Fruit fly (Drosophila melanogaster) whole organism, embryonic: ENCODE measurements around the gene Bfc.

Source experiments
- Awh ChIP-seq: fragments of 200-800 bp; sonication (Bioruptor generic); IDR thresholded peaks from 2 replicates; pipeline ENCODE4, ENCODE4 v1.3.6; 2022; ENCODE audit warnings: missing biosample characterization, missing genetic modification characterization
- Blimp-1 ChIP-seq: fragments of 200-800 bp; sonication (Bioruptor generic); optimal IDR thresholded peaks from 3 replicates; lab custom pipeline; 2018; ENCODE audit warnings: missing biosample characterization, missing genetic modification characterization, mild to moderate bottlenecking, moderate library complexity, missing genetic modification reagents
- CG10366 ChIP-seq: fragments of 200-800 bp; sonication (Bioruptor generic); IDR thresholded peaks from 2 replicates; pipeline ENCODE4 v1.3.6; 2022; ENCODE audit warnings: missing biosample characterization, missing genetic modification characterization
- CG10431 ChIP-seq: fragments of 200-800 bp; sonication (Bioruptor generic); optimal IDR thresholded peaks from 3 replicates; lab custom pipeline; 2018; ENCODE audit warnings: missing biosample characterization, mild to moderate bottlenecking, missing genetic modification characterization
- CG10979 ChIP-seq: fragments of 200-800 bp; sonication (Bioruptor generic); optimal IDR thresholded peaks from 2 replicates; lab custom pipeline; 2018; ENCODE audit warnings: missing biosample characterization, mild to moderate bottlenecking, missing genetic modification characterization, moderate library complexity
- CG11456 ChIP-seq: fragments of 200-800 bp; sonication (Bioruptor generic); IDR thresholded peaks from 3 replicates; pipeline ENCODE4 v1.3.6; 2022; ENCODE audit warnings: missing biosample characterization, missing genetic modification characterization
- CG12155 ChIP-seq: fragments of 200-800 bp; sonication (Bioruptor generic); optimal IDR thresholded peaks from 3 replicates; lab custom pipeline; 2016; ENCODE audit warnings: missing biosample characterization, missing genetic modification characterization
- CG12659 ChIP-seq: fragments of 200-800 bp; sonication (Bioruptor generic); optimal IDR thresholded peaks from 3 replicates; lab custom pipeline; 2017; ENCODE audit warnings: mild to moderate bottlenecking, missing biosample characterization, missing genetic modification reagents, missing genetic modification characterization
- CG12769 ChIP-seq: fragments of 200-800 bp; sonication (Bioruptor generic); optimal IDR thresholded peaks from 2 replicates; lab custom pipeline; 2019; ENCODE audit warnings: missing biosample characterization, mild to moderate bottlenecking, missing genetic modification characterization, moderate library complexity
- CG13287 ChIP-seq: fragments of 200-800 bp; sonication (Bioruptor generic); IDR thresholded peaks from 2 replicates; pipeline ENCODE4 v1.3.6; 2022; ENCODE audit warnings: missing biosample characterization, missing genetic modification characterization; ENCODE audit not compliant: partially characterized antibody
- CG13424 ChIP-seq: fragments of 200-800 bp; sonication (Bioruptor generic); optimal IDR thresholded peaks from 2 replicates; lab custom pipeline; 2019; ENCODE audit warnings: missing biosample characterization, mild to moderate bottlenecking, missing genetic modification characterization, moderate library complexity
- CG14014 ChIP-seq: fragments of 200-800 bp; sonication (Bioruptor generic); IDR thresholded peaks from 2 replicates; pipeline ENCODE4 v1.3.6; 2022; ENCODE audit warnings: missing biosample characterization, missing genetic modification characterization
- CG15073 ChIP-seq: fragments of 200-800 bp; sonication (Bioruptor generic); optimal IDR thresholded peaks from 2 replicates; lab custom pipeline; 2016; ENCODE audit warnings: missing biosample characterization, missing genetic modification characterization
- CG17186 ChIP-seq: fragments of 200-800 bp; sonication (Bioruptor generic); optimal IDR thresholded peaks from 3 replicates; lab custom pipeline; 2017; ENCODE audit warnings: missing biosample characterization, missing genetic modification reagents, missing genetic modification characterization
- CG17802 ChIP-seq: fragments of 200-800 bp; sonication (Bioruptor generic); optimal IDR thresholded peaks from 2 replicates; lab custom pipeline; 2018; ENCODE audit warnings: missing biosample characterization, mild to moderate bottlenecking, missing genetic modification characterization, moderate library complexity
- CG17829 ChIP-seq: fragments of 200-800 bp; optimal IDR thresholded peaks from 2 replicates; lab custom pipeline; 2019; ENCODE audit warnings: missing biosample characterization, mild to moderate bottlenecking, missing genetic modification characterization, moderate library complexity
- CG18619 ChIP-seq: fragments of 200-800 bp; sonication (Bioruptor generic); optimal IDR thresholded peaks from 3 replicates; lab custom pipeline; 2017; ENCODE audit warnings: missing biosample characterization, mild to moderate bottlenecking, missing genetic modification characterization
- CG2120 ChIP-seq: fragments of 200-800 bp; sonication (Bioruptor generic); optimal IDR thresholded peaks from 3 replicates; lab custom pipeline; 2016; ENCODE audit warnings: missing biosample characterization, missing genetic modification characterization
- CG34422 ChIP-seq: fragments of 200-800 bp; sonication (Bioruptor generic); IDR thresholded peaks from 3 replicates; pipeline ENCODE4 v1.3.6; 2022; ENCODE audit warnings: missing biosample characterization, missing genetic modification characterization
- CG3726 ChIP-seq: fragments of 200-800 bp; sonication (Bioruptor generic); IDR thresholded peaks from 3 replicates; pipeline ENCODE4, ENCODE4 v1.3.6; 2022; ENCODE audit warnings: missing biosample characterization, missing genetic modification characterization
- CG4707 ChIP-seq: fragments of 200-800 bp; sonication (Bioruptor generic); optimal IDR thresholded peaks from 2 replicates; lab custom pipeline; 2018; ENCODE audit warnings: missing biosample characterization, mild to moderate bottlenecking, missing genetic modification characterization, moderate library complexity
- CG7928 ChIP-seq: fragments of 200-800 bp; sonication (Bioruptor generic); optimal IDR thresholded peaks from 2 replicates; lab custom pipeline; 2017; ENCODE audit warnings: missing biosample characterization, mild to moderate bottlenecking, missing genetic modification characterization
- CG7963 ChIP-seq: fragments of 200-800 bp; sonication (Bioruptor generic); IDR thresholded peaks from 3 replicates; pipeline ENCODE4 v1.3.6; 2022; ENCODE audit warnings: missing biosample characterization, missing genetic modification characterization; ENCODE audit not compliant: partially characterized antibody
- CG8281 ChIP-seq: fragments of 200-800 bp; sonication (Bioruptor generic); optimal IDR thresholded peaks from 2 replicates; lab custom pipeline; 2018; ENCODE audit warnings: missing biosample characterization, mild to moderate bottlenecking, missing genetic modification characterization, moderate library complexity
- CG9876 ChIP-seq: fragments of 200-800 bp; sonication (Bioruptor generic); optimal IDR thresholded peaks from 2 replicates; lab custom pipeline; 2016; ENCODE audit warnings: missing biosample characterization, missing genetic modification characterization
- D19B ChIP-seq: fragments of 200-800 bp; sonication (Bioruptor generic); optimal IDR thresholded peaks from 2 replicates; lab custom pipeline; 2017; ENCODE audit warnings: missing biosample characterization, mild to moderate bottlenecking, missing genetic modification characterization
- Deaf1 ChIP-seq: fragments of 200-800 bp; optimal IDR thresholded peaks from 3 replicates; lab custom pipeline; 2019; ENCODE audit warnings: missing biosample characterization, mild to moderate bottlenecking, missing genetic modification characterization, moderate library complexity
- Ets65A ChIP-seq: fragments of 200-800 bp; sonication (Bioruptor generic); peaks from one replicate; lab custom pipeline; 2016; ENCODE audit warnings: missing biosample characterization, missing genetic modification characterization
- Hmx ChIP-seq: fragments of 200-800 bp; sonication (Bioruptor generic); optimal IDR thresholded peaks from 2 replicates; lab custom pipeline; 2016; ENCODE audit warnings: missing biosample characterization, missing genetic modification characterization
- MTF-1 ChIP-seq: fragments of 200-800 bp; sonication (Bioruptor generic); optimal IDR thresholded peaks from 2 replicates; lab custom pipeline; 2018; ENCODE audit warnings: missing biosample characterization, mild to moderate bottlenecking, missing genetic modification characterization, borderline replicate concordance
- NC2α ChIP-seq: fragments of 200-800 bp; sonication (Bioruptor generic); optimal IDR thresholded peaks from 2 replicates; lab custom pipeline; 2016; ENCODE audit warnings: missing biosample characterization, missing genetic modification characterization
- NK7.1 ChIP-seq: fragments of 200-800 bp; sonication (Bioruptor generic); optimal IDR thresholded peaks from 3 replicates; lab custom pipeline; 2016; ENCODE audit warnings: missing biosample characterization, missing genetic modification characterization
- Ptx1 ChIP-seq: fragments of 200-800 bp; sonication (Bioruptor generic); IDR thresholded peaks from 2 replicates; pipeline ENCODE4 v1.3.6; 2022; ENCODE audit warnings: missing biosample characterization, missing genetic modification characterization
- Rx ChIP-seq: fragments of 200-800 bp; sonication (Bioruptor generic); IDR thresholded peaks from 2 replicates; pipeline ENCODE4 v1.3.6; 2022; ENCODE audit warnings: missing biosample characterization, missing genetic modification characterization
- ato ChIP-seq: fragments of 200-800 bp; sonication (Bioruptor generic); IDR thresholded peaks from 2 replicates; pipeline ENCODE4 v1.3.6; 2022; ENCODE audit warnings: missing biosample characterization, missing genetic modification characterization; ENCODE audit not compliant: partially characterized antibody
- chif ChIP-seq, 2 experiments: fragments of 200-800 bp; sonication (Bioruptor generic); optimal IDR thresholded peaks; 3 replicates each; lab custom pipeline; 2016; ENCODE audit warnings: missing biosample characterization in 2 of 2, missing genetic modification characterization in 2 of 2
- da ChIP-seq: fragments of 200-800 bp; sonication (Bioruptor generic); optimal IDR thresholded peaks from 2 replicates; lab custom pipeline; 2016; ENCODE audit warnings: missing biosample characterization, missing genetic modification characterization
- dati ChIP-seq: fragments of 200-800 bp; sonication (Bioruptor generic); IDR thresholded peaks from 2 replicates; pipeline ENCODE4 v1.3.6; 2022; ENCODE audit warnings: missing biosample characterization, missing genetic modification characterization
- dysf ChIP-seq: fragments of 200-800 bp; sonication (Bioruptor generic); IDR thresholded peaks from 3 replicates; pipeline ENCODE4 v1.3.6; 2022; ENCODE audit warnings: missing biosample characterization, missing genetic modification characterization
- fd64A ChIP-seq: fragments of 200-800 bp; sonication (Bioruptor generic); optimal IDR thresholded peaks from 3 replicates; lab custom pipeline; 2018; ENCODE audit warnings: missing biosample characterization, mild to moderate bottlenecking, missing genetic modification characterization
- gsb ChIP-seq: fragments of 200-800 bp; sonication (Bioruptor generic); IDR thresholded peaks from 2 replicates; pipeline ENCODE4 v1.3.6; 2022; ENCODE audit warnings: missing biosample characterization, missing genetic modification characterization
- gsb-n ChIP-seq: fragments of 200-800 bp; sonication (Bioruptor generic); optimal IDR thresholded peaks from 3 replicates; lab custom pipeline; 2018; ENCODE audit warnings: missing biosample characterization, mild to moderate bottlenecking, missing genetic modification characterization
- hb ChIP-seq: fragments of 200-800 bp; sonication (Bioruptor generic); IDR thresholded peaks from 3 replicates; pipeline ENCODE4 v1.3.6; 2022; ENCODE audit warnings: missing biosample characterization, missing genetic modification characterization; ENCODE audit not compliant: partially characterized antibody
- jing ChIP-seq: fragments of 200-800 bp; sonication (Bioruptor generic); optimal IDR thresholded peaks from 2 replicates; lab custom pipeline; 2018; ENCODE audit warnings: missing biosample characterization, mild to moderate bottlenecking, missing genetic modification characterization
- lmd ChIP-seq: fragments of 200-800 bp; sonication (Bioruptor generic); IDR thresholded peaks from 2 replicates; pipeline ENCODE4 v1.3.6; 2022; ENCODE audit warnings: missing biosample characterization, missing genetic modification characterization
- oc ChIP-seq: fragments of 200-800 bp; sonication (Bioruptor generic); optimal IDR thresholded peaks from 2 replicates; lab custom pipeline; 2018; ENCODE audit warnings: missing biosample characterization, mild to moderate bottlenecking, missing genetic modification characterization, moderate library complexity
- sr ChIP-seq: fragments of 200-800 bp; sonication (Bioruptor generic); IDR thresholded peaks from 3 replicates; pipeline ENCODE4 v1.3.6; 2022; ENCODE audit warnings: missing biosample characterization, missing genetic modification characterization
- trem ChIP-seq: fragments of 200-800 bp; optimal IDR thresholded peaks from 3 replicates; lab custom pipeline; 2019; ENCODE audit warnings: missing biosample characterization, mild to moderate bottlenecking, missing genetic modification characterization, moderate library complexity
- usp ChIP-seq: fragments of >200 bp; optimal IDR thresholded peaks from 2 replicates; lab custom pipeline; 2017; ENCODE audit warnings: missing biosample characterization, missing genetic modification characterization
- wdn ChIP-seq: fragments of 200-800 bp; sonication (Bioruptor generic); IDR thresholded peaks from 2 replicates; pipeline ENCODE4 v1.3.6; 2022; ENCODE audit warnings: missing biosample characterization, missing genetic modification characterization

The Bfc gene

DNA sequence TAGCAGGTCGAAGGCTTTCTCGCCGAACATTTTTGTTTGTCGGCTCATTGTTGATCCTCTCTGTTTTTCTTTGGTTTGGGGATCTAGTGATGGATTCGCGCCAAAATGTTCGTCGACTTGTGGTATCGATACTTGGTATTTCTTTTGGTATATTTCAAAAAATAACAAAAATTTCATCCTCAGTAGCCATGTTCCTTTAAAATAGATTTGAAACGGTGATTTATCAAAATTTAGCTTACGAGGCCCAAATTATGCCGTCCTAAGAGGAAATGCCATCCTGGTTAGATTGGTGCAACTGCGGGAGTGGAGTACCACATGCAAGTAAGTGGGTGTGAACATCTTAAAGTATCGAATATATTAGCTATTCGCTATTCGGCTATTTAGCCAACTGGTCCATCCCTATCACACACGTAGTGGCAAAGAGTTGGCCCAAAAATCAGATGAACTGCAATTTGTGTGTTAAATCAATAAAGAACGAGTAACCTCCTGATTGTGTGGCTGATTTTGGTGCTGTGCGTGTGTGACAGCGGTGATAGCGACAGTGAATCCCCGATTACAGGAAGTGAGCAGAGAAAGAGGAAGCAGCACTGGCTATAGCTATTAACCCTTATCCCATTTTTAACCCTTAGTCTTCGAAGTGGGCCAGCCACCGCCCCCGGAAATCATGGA is 2.7 kb upstream of the Bfc start, which contains the start of the genes Psf1 and Sac1 (continued):
- TF ChIP-seq Deaf1 (tag; lab: Kevin White, UChicago) (no peak), chif (GFP tag; optimal IDR thresholded peaks at IDR 0.05; lab: Kevin White, UChicago) (peak; percentile 49 to 63), oc (no peak), CG3726 (GFP tag; lab: Robert Waterston, UW) (no peak), CG15073 (no peak), hb (peak; percentile 74), Blimp-1 (GFP tag; lab: Kevin White, UChicago) (no peak), Awh (no peak), fd64A (GFP tag; lab: Kevin White, UChicago) (no peak), CG13287 (GFP tag; lab: Robert Waterston, UW) (peak; percentile 88), Rx (no peak), dysf (GFP tag; lab: Robert Waterston, UW) (peak; percentile 58; the same call in 1 of the 3 replicates), CG12659 (GFP tag; lab: Kevin White, UChicago) (peak; percentile 77), CG34422 (GFP tag; lab: Robert Waterston, UW) (peak; percentile 58; the same call in 1 of the 3 replicates), CG2120 (peak; percentile 78), CG14014 (GFP tag; lab: Robert Waterston, UW) (no peak), CG12769 (no peak), trem (peak; percentile 73), gsb-n (tag; lab: Kevin White, UChicago) (no peak), Hmx (no peak), usp (GFP tag; lab: Kevin White, UChicago) (no peak), jing (GFP tag; lab: Kevin White, UChicago) (no peak), MTF-1 (no peak), Ptx1 (GFP tag; lab: Robert Waterston, UW) (peak; percentile 61), CG7963 (GFP tag; lab: Robert Waterston, UW) (no peak), da (GFP tag; lab: Kevin White, UChicago) (peak; percentile 19), Ets65A (GFP tag; lab: Kevin White, UChicago) (peak; percentile 96), gsb (GFP tag; lab: Robert Waterston, UW) (no peak), CG8281 (tag; lab: Kevin White, UChicago) (no peak), lmd (GFP tag; lab: Robert Waterston, UW) (no peak; the same call in 1 of the 2 replicates), CG10979 (tag; lab: Kevin White, UChicago) (peak; percentile 40), CG13424 (tag; lab: Kevin White, UChicago) (peak; percentile 57), NC2α (no peak), CG17829 (tag; lab: Kevin White, UChicago) (peak; percentile 62), CG9876 (GFP tag; lab: Kevin White, UChicago) (peak; percentile 24), wdn (GFP tag; lab: Robert Waterston, UW) (no peak), CG10366 (GFP tag; lab: Robert Waterston, UW) (peak; percentile 44; the same call in 1 of the 2 replicates), NK7.1 (GFP tag; lab: Kevin White, UChicago) (no peak), CG11456 (peak; percentile 34; the same call in 1 of the 3 replicates), CG4707 (GFP tag; lab: Kevin White, UChicago) (no peak), dati (GFP tag; lab: Robert Waterston, UW) (no peak), ato (GFP tag; lab: Robert Waterston, UW) (peak; percentile 46; the same call in 1 of the 2 replicates), sr (no peak), CG10431 (GFP tag; lab: Kevin White, UChicago) (no peak), CG17186 (GFP tag; lab: Kevin White, UChicago) (peak; percentile 68), CG18619 (GFP tag; lab: Kevin White, UChicago) (no peak), CG7928 (peak; percentile 10), CG12155 (GFP tag; lab: Kevin White, UChicago) (peak; percentile 70), CG17802 (tag; lab: Kevin White, UChicago) (peak; percentile 74), D19B (GFP tag; lab: Kevin White, UChicago) (no peak)
